Worm (Caenorhabditis elegans) whole organism, L3 larva: ENCODE results near the gene srg-31.

Source experiments
- elt-3 ChIP-seq, 3 experiments: fragments of 150-350 bp in 1 of 3; sonication (generic microtip) in 2 of 3; optimal IDR thresholded peaks; 2 replicates in 2 of 3; 4 replicates in 1 of 3; lab custom pipeline; 2014 to 2017; ENCODE audit warnings: missing biosample characterization in 3 of 3, missing genetic modification characterization in 3 of 3
- jun-1 ChIP-seq: fragments of 150-350 bp; optimal IDR thresholded peaks from 2 replicates; lab custom pipeline; 2014; ENCODE audit warnings: missing biosample characterization, missing genetic modification reagents, missing genetic modification characterization
- lin-39 ChIP-seq: fragments of 150-350 bp; optimal IDR thresholded peaks from 2 replicates; lab custom pipeline; 2018; ENCODE audit warnings: missing biosample characterization, missing genetic modification reagents, missing genetic modification characterization
- nhr-12 ChIP-seq: fragments of 150-350 bp; optimal IDR thresholded peaks from 2 replicates; lab custom pipeline; 2014; ENCODE audit warnings: missing biosample characterization, missing genetic modification characterization
- nhr-237 ChIP-seq: fragments of 150-350 bp; optimal IDR thresholded peaks from 2 replicates; lab custom pipeline; 2014; ENCODE audit warnings: missing biosample characterization, missing genetic modification characterization
- nhr-76 ChIP-seq: fragments of 150-350 bp; sonication (generic microtip); optimal IDR thresholded peaks from 5 replicates; lab custom pipeline; 2014; ENCODE audit warnings: missing biosample characterization, missing genetic modification characterization
- nhr-77 ChIP-seq: fragments of 150-350 bp; optimal IDR thresholded peaks from 2 replicates; lab custom pipeline; 2014; ENCODE audit warnings: missing biosample characterization, missing genetic modification characterization
- sea-2 ChIP-seq: fragments of 150-350 bp; sonication (generic microtip); optimal IDR thresholded peaks from 4 replicates; lab custom pipeline; 2014; ENCODE audit warnings: missing biosample characterization, missing genetic modification reagents, missing genetic modification characterization
- zag-1 ChIP-seq: fragments of 150-350 bp; optimal IDR thresholded peaks from 2 replicates; lab custom pipeline; 2014; ENCODE audit warnings: missing biosample characterization, missing genetic modification characterization

DNA sequence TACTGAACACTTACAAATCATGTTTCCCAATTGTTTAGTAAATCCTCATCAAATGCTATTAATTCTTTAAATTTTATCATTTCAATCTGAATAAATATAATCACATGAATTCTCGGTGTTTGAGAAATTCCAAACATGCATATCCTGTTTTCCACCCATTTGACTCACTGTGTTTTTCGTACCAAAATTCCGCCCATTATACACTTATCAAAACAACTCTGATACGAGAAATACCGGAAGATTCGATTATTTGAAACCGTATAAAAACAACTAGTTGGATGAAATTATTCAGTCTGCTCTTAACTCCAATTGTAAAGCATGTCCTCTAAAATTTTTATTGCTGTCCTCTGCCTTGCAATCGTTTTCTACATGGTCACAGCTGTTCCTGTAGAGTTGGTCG, 5.5 kb downstream of the srg-31 start, which contains the start of gene Y57E12B.1:
- no peak for TF ChIP-seq nhr-237
- no peak for TF ChIP-seq nhr-12 (tag; lab: Kevin White, UChicago)
- TF ChIP-seq nhr-77 (tag; lab: Kevin White, UChicago) = no peak
- TF ChIP-seq jun-1 (tag; lab: Kevin White, UChicago) = no peak
- no peak for TF ChIP-seq zag-1
- TF ChIP-seq sea-2 (GFP tag; lab: Kevin White, UChicago) = no peak
- TF ChIP-seq nhr-76 (tag; lab: Kevin White, UChicago) = no peak
- TF ChIP-seq elt-3 (tag; optimal IDR thresholded peaks at IDR 0.05; lab: Kevin White, UChicago) = no peak
- no peak for TF ChIP-seq lin-39
